Worm (Caenorhabditis elegans) whole organism, early embryonic: ENCODE measurements around the gene F55F10.1.
"Not testable (repeated sequence)": the region's sequence is repeated elsewhere in the genome, so short reads cannot be mapped to it uniquely, and the experiment has no call there.

Experiments
- aly-1 ChIP-seq: sonication (generic microtip); optimal IDR thresholded peaks from 2 replicates; lab custom pipeline; 2016; ENCODE audit warnings: missing genetic modification characterization, missing compliant biosample characterization
- ama-1 ChIP-seq: fragments of 150-350 bp; optimal IDR thresholded peaks from 2 replicates; lab custom pipeline; 2014
- ceh-13 ChIP-seq: fragments of 200-800 bp; sonication (Bioruptor generic); optimal IDR thresholded peaks from 2 replicates; lab custom pipeline; 2018; ENCODE audit warnings: mild to moderate bottlenecking, missing genetic modification characterization, missing compliant biosample characterization
- ets-7 ChIP-seq: sonication (generic microtip); optimal IDR thresholded peaks from 2 replicates; lab custom pipeline; 2016; ENCODE audit warnings: missing genotype, missing genetic modification characterization, missing compliant biosample characterization
- hmbx-1 ChIP-seq: sonication (generic microtip); optimal IDR thresholded peaks from 2 replicates; lab custom pipeline; 2016; ENCODE audit warnings: mild to moderate bottlenecking, missing genetic modification characterization, missing compliant biosample characterization
- hnd-1 ChIP-seq: sonication (generic microtip); optimal IDR thresholded peaks from 2 replicates; lab custom pipeline; 2016; ENCODE audit warnings: missing genetic modification characterization, missing compliant biosample characterization
- pes-1 ChIP-seq: fragments of 200-800 bp; sonication (Bioruptor generic); IDR thresholded peaks from 2 replicates; pipeline ENCODE4 v1.3.6; 2022; ENCODE audit warnings: missing genetic modification reagents, missing genetic modification characterization, missing compliant biosample characterization
- scrt-1 ChIP-seq: fragments of 200-800 bp; sonication (Bioruptor generic); IDR thresholded peaks from 2 replicates; pipeline ENCODE4 v1.3.6; 2022; ENCODE audit warnings: missing genetic modification characterization, missing compliant biosample characterization
- sea-1 ChIP-seq: fragments of 200-800 bp; sonication (Bioruptor generic); conservative IDR thresholded peaks from 2 replicates; pipeline ENCODE4 v1.3.6; 2022; ENCODE audit warnings: missing genetic modification characterization, missing compliant biosample characterization
- tra-4 ChIP-seq: sonication (generic microtip); optimal IDR thresholded peaks from 2 replicates; lab custom pipeline; 2017; ENCODE audit warnings: missing genetic modification characterization, missing compliant biosample characterization

ce11 chrIV:4389427-4389826, 28.8 kb downstream of the F55F10.1 start:
- TF ChIP-seq ets-7; tra-4 (tag; lab: Kevin White, UChicago); ama-1; scrt-1 (GFP tag; lab: Robert Waterston, UW); hmbx-1 (tag; lab: Kevin White, UChicago); pes-1 (GFP tag; lab: Robert Waterston, UW); ceh-13 (GFP tag; lab: Kevin White, UChicago); aly-1 (tag; lab: Kevin White, UChicago); hnd-1 (tag; lab: Kevin White, UChicago): not testable (repeated sequence)
- TF ChIP-seq sea-1 (GFP tag; lab: Robert Waterston, UW) = 0 out of 2 replicates have a peak, but pooled peaks have one; percentile 9
